Worm (Caenorhabditis elegans): ENCODE results near the gene rpn-13.

The rpn-13 gene

DNA sequence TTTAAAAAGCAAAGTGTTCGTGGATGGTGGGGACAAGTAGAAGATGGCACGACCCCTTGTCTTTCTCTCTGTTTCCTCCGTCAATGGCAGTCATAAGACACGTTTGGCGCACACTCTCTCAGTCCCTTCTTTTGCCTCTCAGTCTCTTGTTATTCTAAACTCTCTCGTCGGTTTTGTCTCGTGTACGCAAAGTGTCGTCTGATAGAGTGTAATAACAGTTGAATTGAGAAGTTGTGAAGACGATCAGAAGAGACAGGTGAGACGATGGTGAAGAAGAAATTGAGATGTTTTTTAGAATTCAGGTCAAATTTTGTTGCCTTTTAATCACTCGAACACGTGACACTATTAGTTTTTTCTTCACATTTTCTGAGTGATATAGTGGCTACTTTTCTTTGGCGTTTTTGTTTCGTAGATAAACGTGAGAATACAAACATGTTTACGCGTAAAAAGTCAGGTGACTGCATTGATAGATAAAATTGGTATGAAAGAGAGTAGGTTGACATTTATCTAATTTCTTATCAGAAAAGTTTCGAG, 38.5 kb downstream of the rpn-13 start, which contains the start of gene F47D12.9 (continued):
- peak; percentile 28 to 80 (median 45) for TF ChIP-seq ceh-82 (tag; optimal IDR thresholded peaks at IDR 0.05)
- TF ChIP-seq fkh-10 (GFP tag; optimal IDR thresholded peaks at IDR 0.05), result no peak
- TF ChIP-seq ztf-4 (tag; optimal IDR thresholded peaks at IDR 0.05), result peak; percentile 36
- TF ChIP-seq pag-3 (tag; optimal IDR thresholded peaks at IDR 0.05; ENCODE audit: borderline replicate concordance, insufficient read depth), result peak; percentile 98
- peak; percentile 65 for TF ChIP-seq nhr-77 (tag; optimal IDR thresholded peaks at IDR 0.05)
- TF ChIP-seq unc-86 (tag; optimal IDR thresholded peaks at IDR 0.05), result peak; percentile 75
- peak; percentile 67 for TF ChIP-seq isw-1 (GFP tag; IDR thresholded peaks at IDR 0.05)
- peak; percentile 23 to 82 for TF ChIP-seq mdl-1 (tag; optimal IDR thresholded peaks at IDR 0.05)
- no peak for TF ChIP-seq fos-1 (tag; optimal IDR thresholded peaks at IDR 0.05)
- TF ChIP-seq nhr-85 (tag), result peak; percentile 92
- TF ChIP-seq dpl-1 (GFP tag; optimal IDR thresholded peaks at IDR 0.05), result peak; percentile 75 to 81 (median 78)
- peak; percentile 77 to 92 for TF ChIP-seq lsy-2 (tag; optimal IDR thresholded peaks at IDR 0.05)
- peak in 1 of 2 experiments; percentile 43 for TF ChIP-seq egl-27 (tag; optimal IDR thresholded peaks at IDR 0.05)

DNA sequence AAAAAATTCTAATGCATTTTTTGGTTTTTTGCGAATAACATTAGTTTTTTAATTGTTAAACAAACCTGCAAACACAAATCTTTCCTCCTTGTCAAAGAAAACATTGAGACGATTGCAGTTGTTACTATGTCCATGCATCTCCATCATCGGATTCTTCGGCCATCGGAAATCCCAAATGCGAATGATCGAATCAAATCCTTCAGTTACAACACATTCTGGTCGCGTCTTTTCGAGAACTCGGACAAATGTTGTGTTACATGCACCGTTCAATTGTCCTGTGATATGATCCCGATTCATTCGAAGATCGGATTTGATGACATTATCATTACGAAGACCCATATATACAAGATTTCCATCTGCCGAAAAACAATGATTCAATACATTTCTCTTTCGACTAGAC, 41.4 kb downstream of the rpn-13 start:
- no peak for TF ChIP-seq alr-1 (tag; optimal IDR thresholded peaks at IDR 0.05; ENCODE audit: borderline replicate concordance)
- TF ChIP-seq efl-1 (optimal IDR thresholded peaks at IDR 0.05), result no peak
- peak in 1 of 2 experiments; percentile 56 for TF ChIP-seq efl-1 (GFP tag; optimal IDR thresholded peaks at IDR 0.05 in 1 of 2)

DNA sequence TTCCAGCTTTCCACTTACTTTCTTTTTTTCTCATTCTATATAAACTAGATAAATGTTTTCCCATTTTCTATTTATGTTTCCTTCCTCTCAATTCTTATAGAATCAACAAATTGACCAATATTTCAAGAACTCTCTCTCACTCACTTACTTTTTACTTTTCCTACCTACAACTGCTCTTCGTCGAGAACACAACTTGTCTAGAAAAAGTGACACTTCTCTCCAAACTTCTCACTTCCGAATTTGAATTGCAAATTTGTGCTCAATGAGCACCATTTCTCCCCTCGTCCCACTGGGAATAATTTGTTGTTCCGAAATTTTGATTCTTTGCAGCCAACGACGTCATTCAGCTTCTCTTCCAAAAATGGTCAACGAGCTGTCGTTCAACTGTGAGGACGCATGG, 43.6 kb downstream of the rpn-13 start, which contains the start of gene F47D12.3:
Gene F47D12.3, plus strand, starts transcription at position 331 of the 400 bp plus-strand sequence.
- TF ChIP-seq hlh-4 (tag; optimal IDR thresholded peaks at IDR 0.05) (no peak), unc-86 (tag; optimal IDR thresholded peaks at IDR 0.05) (no peak), zip-4 (GFP tag; optimal IDR thresholded peaks at IDR 0.05) (no peak)

DNA sequence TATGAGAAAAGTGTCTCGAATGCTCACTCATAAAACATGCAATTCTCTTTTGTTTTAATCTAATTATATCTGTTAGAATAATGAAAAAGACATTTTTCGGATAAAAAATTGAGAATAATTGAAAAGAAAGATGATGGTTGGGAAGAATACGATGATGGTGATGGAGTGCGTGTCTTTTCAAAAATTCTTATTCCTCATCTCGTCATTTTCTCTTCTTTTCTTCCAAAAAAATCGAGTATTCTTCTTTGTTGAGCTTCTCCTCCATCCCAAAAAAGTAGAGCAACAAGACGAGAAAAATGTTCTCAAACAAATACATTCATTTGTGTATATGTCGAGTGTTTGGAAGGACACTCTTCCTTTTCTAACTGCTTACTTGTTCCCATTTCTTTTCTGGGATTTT, 44.1 kb downstream of the rpn-13 start:
- TF ChIP-seq mep-1 (tag; optimal IDR thresholded peaks at IDR 0.05) (no peak), lin-14 (GFP tag; optimal IDR thresholded peaks at IDR 0.05) (peak; percentile 45)

DNA sequence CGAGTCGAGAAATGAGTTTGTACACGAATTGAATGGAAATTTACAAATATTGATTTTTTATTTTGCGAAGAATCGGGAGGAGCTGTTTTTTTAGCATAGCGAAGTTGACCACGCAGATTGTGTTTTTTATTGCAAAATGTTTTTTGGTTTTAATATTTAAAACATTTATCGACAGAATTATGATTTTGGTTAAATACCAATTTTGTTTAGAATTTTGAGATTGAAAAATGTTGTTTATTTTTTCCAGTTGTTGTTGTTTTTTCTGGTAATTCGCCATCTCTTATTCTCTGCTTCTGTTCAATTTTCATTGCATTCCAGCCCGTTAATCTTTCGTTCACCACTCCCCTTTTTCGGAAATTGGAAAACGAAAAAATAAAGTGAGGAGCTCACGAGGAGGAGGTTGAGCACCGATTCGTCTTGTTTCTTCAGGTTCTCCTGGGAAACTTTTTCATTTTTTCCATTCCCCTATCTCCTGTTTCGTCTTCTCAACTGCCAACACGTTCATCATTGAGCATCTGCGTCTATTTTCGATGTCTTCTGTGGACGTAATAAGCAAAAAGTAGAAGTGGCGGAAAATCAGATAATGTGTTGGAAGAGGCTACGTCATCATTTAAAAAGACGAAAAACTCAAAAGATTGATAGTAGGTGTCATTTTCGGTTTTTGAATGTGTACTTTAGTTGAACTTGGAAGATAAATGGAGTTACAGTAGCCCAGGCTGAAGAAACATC, 45.6 kb downstream of the rpn-13 start, which contains the start of gene F47D12.7:
Gene F47D12.7, minus strand, starts transcription at position 51 of the 729 bp plus-strand sequence.
- TF ChIP-seq ceh-90 (tag; optimal IDR thresholded peaks at IDR 0.05), result no peak
- no peak for TF ChIP-seq fos-1 (tag; optimal IDR thresholded peaks at IDR 0.05)
- no peak for TF ChIP-seq lir-3 (tag; optimal IDR thresholded peaks at IDR 0.05; ENCODE audit: poor library complexity)
- no peak for TF ChIP-seq fkh-4 (tag; optimal IDR thresholded peaks at IDR 0.05; ENCODE audit: borderline replicate concordance)
- no peak for TF ChIP-seq nhr-28 (tag; optimal IDR thresholded peaks at IDR 0.05)
- no peak for TF ChIP-seq pag-3 (tag; optimal IDR thresholded peaks at IDR 0.05; ENCODE audit: borderline replicate concordance, insufficient read depth)
- TF ChIP-seq F16B12.6 (tag; optimal IDR thresholded peaks at IDR 0.05), result no peak
- TF ChIP-seq sptf-1 (tag; optimal IDR thresholded peaks at IDR 0.05), result no peak
- TF ChIP-seq dsc-1 (tag; optimal IDR thresholded peaks at IDR 0.05), result no peak

DNA sequence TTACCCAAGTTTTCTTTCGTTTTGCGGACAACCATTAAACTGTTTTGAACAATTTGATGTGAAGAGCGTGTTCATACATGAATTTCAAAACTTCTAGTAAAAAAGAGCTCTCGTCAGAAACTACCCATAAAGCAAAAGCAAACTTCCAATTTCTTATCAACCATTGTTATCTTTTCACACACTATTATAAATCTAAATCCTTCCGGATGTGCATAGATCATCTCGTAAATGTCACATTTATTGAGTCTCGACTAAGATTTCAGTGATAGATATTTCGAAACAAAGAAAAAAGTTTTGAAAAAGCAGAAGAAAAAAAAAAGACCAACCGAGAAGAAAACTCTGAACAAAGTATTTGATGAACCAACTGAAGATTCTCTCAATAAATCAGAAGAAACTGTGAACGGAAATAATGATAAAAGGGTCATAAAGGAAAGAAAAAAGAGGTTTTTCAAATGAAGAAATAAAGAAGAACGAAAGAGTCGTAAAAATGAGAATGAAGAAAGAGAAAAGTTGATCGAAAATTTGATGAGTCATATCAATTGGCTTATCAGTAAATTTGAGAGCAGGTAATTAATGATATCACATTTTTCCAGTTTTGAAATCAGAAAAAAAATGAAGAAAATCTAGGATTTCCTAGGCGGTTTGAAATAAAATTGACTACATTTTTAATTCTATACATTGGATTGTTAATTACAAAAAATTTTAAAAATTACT, 51.1 kb downstream of the rpn-13 start:
- TF ChIP-seq elt-2 (tag; optimal IDR thresholded peaks at IDR 0.05), result peak; percentile 34
- no peak for TF ChIP-seq efl-3 (GFP tag; optimal IDR thresholded peaks at IDR 0.05)
- TF ChIP-seq elt-3 (tag; optimal IDR thresholded peaks at IDR 0.05), result no peak
- no peak for TF ChIP-seq jun-1 (tag; optimal IDR thresholded peaks at IDR 0.05)
- no peak for TF ChIP-seq ztf-4 (tag; optimal IDR thresholded peaks at IDR 0.05)
- no peak for TF ChIP-seq dsc-1 (tag; optimal IDR thresholded peaks at IDR 0.05)
- no peak for TF ChIP-seq ceh-90 (tag; optimal IDR thresholded peaks at IDR 0.05)
- no peak for TF ChIP-seq blmp-1 (tag; optimal IDR thresholded peaks at IDR 0.05)
- TF ChIP-seq fos-1 (tag; optimal IDR thresholded peaks at IDR 0.05), result peak; percentile 3
